ENCODE assay signal across 5 fruit fly cellular contexts in the genomic region with DNA sequence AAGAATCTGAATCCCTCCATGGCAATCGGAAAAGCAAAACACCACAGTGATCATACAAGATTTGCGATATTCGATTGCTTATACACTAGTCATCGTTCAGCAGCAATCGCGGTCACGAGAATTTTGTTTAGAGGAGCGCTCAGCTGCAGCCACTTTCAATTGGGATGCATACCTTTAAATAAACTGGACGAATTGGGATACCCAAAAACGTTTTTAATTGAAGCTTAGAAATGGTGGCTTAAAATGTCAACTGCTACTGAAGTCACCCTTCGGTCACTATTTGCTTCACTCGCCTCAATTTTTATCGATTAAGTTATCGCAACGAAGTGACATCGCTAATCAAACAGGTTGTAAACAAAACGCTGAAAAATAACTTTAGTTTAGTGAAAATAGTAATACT.
TF ChIP-seq lines count a peak whose summit lies in the region.

A gene (minus strand): TSS at position 53 of the 400 bp plus-strand sequence.
A gene (plus strand): TSS at position 302 of the 400 bp plus-strand sequence.

- TF ChIP-seq CTCF in whole organism, embryonic (GFP tag; optimal IDR thresholded peaks at IDR 0.05; lab: Kevin White, UChicago), result peak; percentile 31

TF ChIP-seq in whole organism, adult, 20 proteins besides CTCF, POLR2A, EP300 and RAD21 (continues in another document):
- no peak for TF ChIP-seq Clk (GFP tag; optimal IDR thresholded peaks at IDR 0.05; lab: Kevin White, UChicago)
- peak; percentile 54 for TF ChIP-seq Crg-1 (GFP tag; optimal IDR thresholded peaks at IDR 0.05; lab: Kevin White, UChicago)
- TF ChIP-seq ovo (GFP tag; optimal IDR thresholded peaks at IDR 0.05; lab: Kevin White, UChicago), result peak; percentile 17
- no peak for TF ChIP-seq kay (GFP tag; lab: Kevin White, UChicago; ENCODE audit: borderline replicate concordance)
- no peak for TF ChIP-seq CG5204 (GFP tag; optimal IDR thresholded peaks at IDR 0.05; lab: Kevin White, UChicago)
- peak; percentile 48 for TF ChIP-seq CG11617 (GFP tag; optimal IDR thresholded peaks at IDR 0.05; lab: Kevin White, UChicago)
- peak; percentile 51 for TF ChIP-seq Mnt (GFP tag; optimal IDR thresholded peaks at IDR 0.05; lab: Kevin White, UChicago)
- TF ChIP-seq CG33017 (tag; optimal IDR thresholded peaks at IDR 0.05; lab: Kevin White, UChicago), result no peak
- peak; percentile 4 for TF ChIP-seq CG7045 (GFP tag; optimal IDR thresholded peaks at IDR 0.05; lab: Kevin White, UChicago)
- peak; percentile 69 for TF ChIP-seq CG1620 (GFP tag; optimal IDR thresholded peaks at IDR 0.05; lab: Kevin White, UChicago)
- TF ChIP-seq Hr96 (GFP tag; optimal IDR thresholded peaks at IDR 0.05; lab: Kevin White, UChicago), result peak; percentile 72
- TF ChIP-seq cnc (optimal IDR thresholded peaks at IDR 0.05; lab: Kevin White, UChicago), result peak in 1 of 2 experiments; percentile 19
- no peak for TF ChIP-seq CG12768 (GFP tag; optimal IDR thresholded peaks at IDR 0.05; lab: Kevin White, UChicago)
- peak; percentile 63 for TF ChIP-seq CG7101 (tag; optimal IDR thresholded peaks at IDR 0.05; lab: Kevin White, UChicago)
- peak; percentile 86 for TF ChIP-seq toe (GFP tag; optimal IDR thresholded peaks at IDR 0.05; lab: Kevin White, UChicago)
- TF ChIP-seq tj (GFP tag; optimal IDR thresholded peaks at IDR 0.05; lab: Kevin White, UChicago), result peak; percentile 25
- peak; percentile 78 for TF ChIP-seq bab1 (GFP tag; optimal IDR thresholded peaks at IDR 0.05; lab: Kevin White, UChicago)

TF ChIP-seq in whole organism, embryonic, 481 proteins besides CTCF, POLR2A, EP300 and RAD21 (continues in another document):
- TF ChIP-seq dmrt99B (tag; optimal IDR thresholded peaks at IDR 0.05; lab: Kevin White, UChicago), result no peak
- TF ChIP-seq CG9797 (GFP tag; optimal IDR thresholded peaks at IDR 0.05; lab: Kevin White, UChicago), result peak; percentile 23
- peak; percentile 39; the same call in 1 of the 3 replicates for TF ChIP-seq H15 (GFP tag; IDR thresholded peaks at IDR 0.05; lab: Robert Waterston, UW)
- TF ChIP-seq HLH4C (GFP tag; IDR thresholded peaks at IDR 0.05; lab: Robert Waterston, UW; ENCODE audit: partially characterized antibody), result peak; percentile 85
- no peak for TF ChIP-seq cwo (GFP tag; optimal IDR thresholded peaks at IDR 0.05; lab: Kevin White, UChicago)
- peak; percentile 43 for TF ChIP-seq Myb (GFP tag; optimal IDR thresholded peaks at IDR 0.05; lab: Kevin White, UChicago)
- no peak for TF ChIP-seq aop (GFP tag; IDR thresholded peaks at IDR 0.05; lab: Robert Waterston, UW)
- peak; percentile 84 for TF ChIP-seq knrl (GFP tag; IDR thresholded peaks at IDR 0.05; lab: Robert Waterston, UW; ENCODE audit: partially characterized antibody)
- TF ChIP-seq zfh1 (GFP tag; IDR thresholded peaks at IDR 0.05; lab: Robert Waterston, UW), result 0 out of 3 replicates have a peak, but pooled peaks have one; percentile 34
- peak; percentile 28 for TF ChIP-seq CG12744 (GFP tag; optimal IDR thresholded peaks at IDR 0.05; lab: Kevin White, UChicago)
- TF ChIP-seq Med (GFP tag; lab: Kevin White, UChicago), result peak; percentile 92
- TF ChIP-seq tx (GFP tag; optimal IDR thresholded peaks at IDR 0.05; lab: Kevin White, UChicago), result peak; percentile 63
- no peak for TF ChIP-seq PHDP (tag; optimal IDR thresholded peaks at IDR 0.05; lab: Kevin White, UChicago)
- no peak for TF ChIP-seq tio (GFP tag; optimal IDR thresholded peaks at IDR 0.05; lab: Kevin White, UChicago)
- peak; percentile 98 for TF ChIP-seq CG5180 (GFP tag; optimal IDR thresholded peaks at IDR 0.05; lab: Kevin White, UChicago)
- peak; percentile 62 for TF ChIP-seq CG32532 (GFP tag; IDR thresholded peaks at IDR 0.05; lab: Robert Waterston, UW)
- peak; percentile 29; the same call in 1 of the 2 replicates for TF ChIP-seq CG10366 (GFP tag; IDR thresholded peaks at IDR 0.05; lab: Robert Waterston, UW)

TF ChIP-seq in whole organism, prepupa, 60 proteins besides CTCF, POLR2A, EP300 and RAD21 (continues in another document):
- TF ChIP-seq CG10631 (GFP tag; optimal IDR thresholded peaks at IDR 0.05; lab: Kevin White, UChicago) (peak; percentile 45), CG11902 (GFP tag; optimal IDR thresholded peaks at IDR 0.05; lab: Kevin White, UChicago) (peak; percentile 21), ss (GFP tag; optimal IDR thresholded peaks at IDR 0.05; lab: Kevin White, UChicago) (peak in 1 of 2 experiments; percentile 16), CG3919 (GFP tag; optimal IDR thresholded peaks at IDR 0.05; lab: Kevin White, UChicago) (peak; percentile 34), CG8319 (GFP tag; optimal IDR thresholded peaks at IDR 0.05; lab: Kevin White, UChicago) (no peak), Eip78C (GFP tag; lab: Kevin White, UChicago) (peak; percentile 73), CG32006 (GFP tag; optimal IDR thresholded peaks at IDR 0.05; lab: Kevin White, UChicago) (peak; percentile 37), CG15336 (GFP tag; IDR thresholded peaks at IDR 0.05; lab: Robert Waterston, UW) (0 out of 2 replicates have a peak, but pooled peaks have one; percentile 13), cyc (GFP tag; optimal IDR thresholded peaks at IDR 0.05; lab: Kevin White, UChicago) (peak; percentile 59), fkh (GFP tag; optimal IDR thresholded peaks at IDR 0.05; lab: Kevin White, UChicago) (peak; percentile 69), Ets96B (tag; optimal IDR thresholded peaks at IDR 0.05; lab: Kevin White, UChicago) (peak; percentile 23), CG34406 (GFP tag; optimal IDR thresholded peaks at IDR 0.05; lab: Kevin White, UChicago) (no peak), net (GFP tag; optimal IDR thresholded peaks at IDR 0.05; lab: Kevin White, UChicago) (no peak), dsx (GFP tag; optimal IDR thresholded peaks at IDR 0.05; lab: Kevin White, UChicago; ENCODE audit: poor library complexity, severe bottlenecking) (peak; percentile 11), spab (GFP tag; optimal IDR thresholded peaks at IDR 0.05; lab: Kevin White, UChicago) (no peak), CG6276 (GFP tag; optimal IDR thresholded peaks at IDR 0.05; lab: Kevin White, UChicago) (no peak), Sox102F (GFP tag; optimal IDR thresholded peaks at IDR 0.05; lab: Kevin White, UChicago) (peak; percentile 30)

TF ChIP-seq in whole organism, pupa, 21 proteins besides CTCF, POLR2A, EP300 and RAD21 (continues in another document):
- TF ChIP-seq Ets98B (GFP tag; IDR thresholded peaks at IDR 0.05; lab: Robert Waterston, UW) (no peak; the same call in 1 of the 2 replicates), CG8159 (tag; optimal IDR thresholded peaks at IDR 0.05; lab: Kevin White, UChicago) (peak; percentile 48), EcR (GFP tag; optimal IDR thresholded peaks at IDR 0.05; lab: Kevin White, UChicago) (no peak), CG32121 (GFP tag; IDR thresholded peaks at IDR 0.05; lab: Robert Waterston, UW) (peak; percentile 47; the same call in 1 of the 2 replicates), CG15710 (tag; optimal IDR thresholded peaks at IDR 0.05; lab: Kevin White, UChicago) (peak; percentile 39), CG17806 (tag; optimal IDR thresholded peaks at IDR 0.05; lab: Kevin White, UChicago) (peak; percentile 14), CG4496 (GFP tag; IDR thresholded peaks at IDR 0.05; lab: Robert Waterston, UW) (0 out of 3 replicates have a peak, but pooled peaks have one; percentile 12), rn (GFP tag; IDR thresholded peaks at IDR 0.05; lab: Robert Waterston, UW) (no peak; the same call in 1 of the 2 replicates), Pif1B (GFP tag; optimal IDR thresholded peaks at IDR 0.05; lab: Kevin White, UChicago) (no peak), CG14655 (GFP tag; optimal IDR thresholded peaks at IDR 0.05; lab: Kevin White, UChicago) (no peak), CG8301 (tag; optimal IDR thresholded peaks at IDR 0.05; lab: Kevin White, UChicago) (no peak), CG34367 (tag; optimal IDR thresholded peaks at IDR 0.05; lab: Kevin White, UChicago) (peak; percentile 21), CG13204 (GFP tag; optimal IDR thresholded peaks at IDR 0.05; lab: Kevin White, UChicago) (no peak), fd96Ca (GFP tag; IDR thresholded peaks at IDR 0.05; lab: Robert Waterston, UW) (peak; percentile 44; the same call in 1 of the 3 replicates), D1 (tag; optimal IDR thresholded peaks at IDR 0.05; lab: Kevin White, UChicago) (no peak), CG10348 (GFP tag; IDR thresholded peaks at IDR 0.05; lab: Robert Waterston, UW) (no peak), CG9948 (tag; optimal IDR thresholded peaks at IDR 0.05; lab: Kevin White, UChicago) (no peak), CG12605 (GFP tag; IDR thresholded peaks at IDR 0.05; lab: Robert Waterston, UW) (no peak), Pif1A (GFP tag; optimal IDR thresholded peaks at IDR 0.05; lab: Kevin White, UChicago) (no peak)

TF ChIP-seq in whole organism, wandering third instar larva, 38 proteins besides CTCF, POLR2A, EP300 and RAD21 (continues in another document):
- no peak for TF ChIP-seq usp (GFP tag; optimal IDR thresholded peaks at IDR 0.05; lab: Kevin White, UChicago)
- peak; percentile 35 for TF ChIP-seq fru (GFP tag; optimal IDR thresholded peaks at IDR 0.05; lab: Kevin White, UChicago)
- TF ChIP-seq CrebA (GFP tag; optimal IDR thresholded peaks at IDR 0.05; lab: Kevin White, UChicago; ENCODE audit: borderline replicate concordance), result no peak
- no peak for TF ChIP-seq Vsx2 (GFP tag; optimal IDR thresholded peaks at IDR 0.05; lab: Kevin White, UChicago; ENCODE audit: partially characterized antibody)
- TF ChIP-seq Rel (GFP tag; optimal IDR thresholded peaks at IDR 0.05; lab: Kevin White, UChicago), result no peak
- no peak for TF ChIP-seq Rel (tag; optimal IDR thresholded peaks at IDR 0.05; lab: Kevin White, UChicago)
- TF ChIP-seq h (GFP tag; optimal IDR thresholded peaks at IDR 0.05; lab: Kevin White, UChicago), result peak; percentile 50
- TF ChIP-seq woc (GFP tag; optimal IDR thresholded peaks at IDR 0.05; lab: Kevin White, UChicago), result no peak
- TF ChIP-seq psq (GFP tag; optimal IDR thresholded peaks at IDR 0.05; lab: Kevin White, UChicago), result peak; percentile 48
- peak; percentile 66 for TF ChIP-seq br (GFP tag; optimal IDR thresholded peaks at IDR 0.05; lab: Kevin White, UChicago)
- peak; percentile 69 for TF ChIP-seq HLH106 (tag; optimal IDR thresholded peaks at IDR 0.05; lab: Kevin White, UChicago)
- TF ChIP-seq jim (GFP tag; optimal IDR thresholded peaks at IDR 0.05; lab: Kevin White, UChicago), result no peak
- TF ChIP-seq pan (optimal IDR thresholded peaks at IDR 0.05; lab: Kevin White, UChicago), result no peak
- no peak for TF ChIP-seq Hr83 (GFP tag; optimal IDR thresholded peaks at IDR 0.05; lab: Kevin White, UChicago; ENCODE audit: poor library complexity, severe bottlenecking)
- no peak for TF ChIP-seq Hr78 (GFP tag; optimal IDR thresholded peaks at IDR 0.05; lab: Kevin White, UChicago)
- no peak for TF ChIP-seq Abd-B (GFP tag; optimal IDR thresholded peaks at IDR 0.05; lab: Kevin White, UChicago)
- TF ChIP-seq CG32264 (GFP tag; optimal IDR thresholded peaks at IDR 0.05; lab: Kevin White, UChicago), result no peak
- TF ChIP-seq foxo (GFP tag; optimal IDR thresholded peaks at IDR 0.05; lab: Kevin White, UChicago), result peak in 1 of 2 experiments; percentile 69
- TF ChIP-seq OdsH (GFP tag; optimal IDR thresholded peaks at IDR 0.05; lab: Kevin White, UChicago), result no peak
- no peak for TF ChIP-seq dl (GFP tag; optimal IDR thresholded peaks at IDR 0.05; lab: Kevin White, UChicago; ENCODE audit: insufficient read depth in 1 of 2, partially characterized antibody in 2 of 2)
- no peak for TF ChIP-seq dmrt93B (GFP tag; optimal IDR thresholded peaks at IDR 0.05; lab: Kevin White, UChicago)
